Worm (Caenorhabditis elegans): Measurements from ENCODE around the gene sdz-38.

- no peak for TF ChIP-seq F57C9.4 (tag; optimal IDR thresholded peaks at IDR 0.05)
- no peak for TF ChIP-seq unc-130 (GFP tag; optimal IDR thresholded peaks at IDR 0.05)
- no peak for TF ChIP-seq ceh-91 (GFP tag; IDR thresholded peaks at IDR 0.05)
- TF ChIP-seq D2030.7 (GFP tag; IDR thresholded peaks at IDR 0.05) = no peak
These were observed 30.1 kb upstream of the sdz-38 start for ce11 chrII:10011733-10012132.
